Worm (Caenorhabditis elegans) whole organism, L4 larva: ENCODE data around the gene aex-3.

Experiments used
- ZK337.2 ChIP-seq: fragments of 200-800 bp; sonication (Bioruptor generic); IDR thresholded peaks from 2 replicates; pipeline ENCODE4 v1.3.6; 2022; ENCODE audit warnings: missing genetic modification reagents, missing genetic modification characterization, missing compliant biosample characterization
- ceh-28 ChIP-seq: fragments of 150-350 bp; optimal IDR thresholded peaks from 2 replicates; lab custom pipeline; 2014; ENCODE audit warnings: missing biosample characterization, missing genetic modification reagents, missing genetic modification characterization
- dve-1 ChIP-seq: sonication (generic microtip); optimal IDR thresholded peaks from 2 replicates; lab custom pipeline; 2017; ENCODE audit warnings: antibody characterized with exemption, mild to moderate bottlenecking, missing genetic modification characterization, missing compliant biosample characterization; ENCODE audit not compliant: insufficient read depth
- egl-43 ChIP-seq: fragments of 200-800 bp; sonication (Bioruptor generic); IDR thresholded peaks from 2 replicates; pipeline ENCODE4 v1.3.6; 2022; ENCODE audit warnings: missing genetic modification reagents, missing genetic modification characterization, missing compliant biosample characterization
- lim-7 ChIP-seq: fragments of 200-800 bp; sonication (Bioruptor generic); IDR thresholded peaks from 2 replicates; pipeline ENCODE4 v1.3.6; 2022; ENCODE audit warnings: missing genetic modification characterization, missing compliant biosample characterization
- lin-39 ChIP-seq: fragments of 150-350 bp; optimal IDR thresholded peaks from 2 replicates; lab custom pipeline; 2014; ENCODE audit warnings: missing biosample characterization, missing genetic modification reagents, missing genetic modification characterization
- snpc-4 ChIP-seq: fragments of 150-350 bp; optimal IDR thresholded peaks from 2 replicates; lab custom pipeline; 2014; ENCODE audit warnings: missing biosample characterization, missing genetic modification characterization

- TF ChIP-seq dve-1 (peak; percentile 93), ZK337.2 (GFP tag; lab: Robert Waterston, UW) (no peak), ceh-28 (peak; percentile 18), egl-43 (GFP tag; lab: Robert Waterston, UW) (peak; percentile 91), snpc-4 (tag; lab: Kevin White, UChicago) (no peak), lim-7 (GFP tag; lab: Robert Waterston, UW) (0 out of 2 replicates have a peak, but pooled peaks have one; percentile 51), lin-39 (no peak)
Observed at ce11 chrX:768061-768646, 8.6 kb upstream of the aex-3 start, which contains the start of the genes trap-2 and ile-2.
